Fruit fly (Drosophila melanogaster): ENCODE measurements around the gene fh.

dm6 chrX:9120828-9121754 is 27.8 kb downstream of the fh start:
- no peak for TF ChIP-seq run (tag; optimal IDR thresholded peaks at IDR 0.05)
- TF ChIP-seq insv (GFP tag; optimal IDR thresholded peaks at IDR 0.05) = peak; percentile 54 to 94
- no peak for TF ChIP-seq CG18011 (GFP tag; optimal IDR thresholded peaks at IDR 0.05)
- no peak for TF ChIP-seq BEAF-32 (GFP tag; optimal IDR thresholded peaks at IDR 0.05)
- no peak for TF ChIP-seq CG34224 (GFP tag; IDR thresholded peaks at IDR 0.05; ENCODE audit: partially characterized antibody)
